Fruit fly (Drosophila melanogaster) whole organism, embryonic: ENCODE data around the gene Trl.
A peak's percentile ranks its signal among the peaks of the same experiment; 100 is the strongest.

Experiments used
- Bdp1 ChIP-seq: fragments of 200-800 bp; sonication (Bioruptor generic); optimal IDR thresholded peaks from 3 replicates; lab custom pipeline; 2016; ENCODE audit warnings: missing biosample characterization, missing genetic modification characterization
- Blimp-1 ChIP-seq: fragments of 200-800 bp; sonication (Bioruptor generic); optimal IDR thresholded peaks from 3 replicates; lab custom pipeline; 2018; ENCODE audit warnings: missing biosample characterization, missing genetic modification characterization, mild to moderate bottlenecking, moderate library complexity, missing genetic modification reagents
- CG10979 ChIP-seq: fragments of 200-800 bp; sonication (Bioruptor generic); optimal IDR thresholded peaks from 2 replicates; lab custom pipeline; 2018; ENCODE audit warnings: missing biosample characterization, mild to moderate bottlenecking, missing genetic modification characterization, moderate library complexity
- CG11504 ChIP-seq: fragments of 200-800 bp; sonication (Bioruptor generic); optimal IDR thresholded peaks from 3 replicates; lab custom pipeline; 2019; ENCODE audit warnings: missing biosample characterization, mild to moderate bottlenecking, missing genetic modification characterization, moderate library complexity
- CG12104 ChIP-seq: fragments of 200-800 bp; sonication (Bioruptor generic); optimal IDR thresholded peaks from 3 replicates; lab custom pipeline; 2016; ENCODE audit warnings: missing biosample characterization, missing genetic modification characterization
- CG14014 ChIP-seq: fragments of 200-800 bp; sonication (Bioruptor generic); IDR thresholded peaks from 2 replicates; pipeline ENCODE4 v1.3.6; 2022; ENCODE audit warnings: missing biosample characterization, missing genetic modification characterization
- CG15073 ChIP-seq: fragments of 200-800 bp; sonication (Bioruptor generic); optimal IDR thresholded peaks from 2 replicates; lab custom pipeline; 2016; ENCODE audit warnings: missing biosample characterization, missing genetic modification characterization
- CG15269 ChIP-seq: fragments of 200-800 bp; sonication (Bioruptor generic); optimal IDR thresholded peaks from 2 replicates; lab custom pipeline; 2018; ENCODE audit warnings: missing biosample characterization, mild to moderate bottlenecking, missing genetic modification characterization, moderate library complexity
- CG15514 ChIP-seq: fragments of 200-800 bp; sonication (Bioruptor generic); optimal IDR thresholded peaks from 3 replicates; lab custom pipeline; 2017; ENCODE audit warnings: missing biosample characterization, missing genetic modification characterization, mild to moderate bottlenecking, moderate library complexity, missing genetic modification reagents
- CG18599 ChIP-seq: fragments of 200-800 bp; sonication (Bioruptor generic); optimal IDR thresholded peaks from 3 replicates; lab custom pipeline; 2017; ENCODE audit warnings: missing biosample characterization, missing genetic modification characterization, mild to moderate bottlenecking, moderate library complexity, missing genetic modification reagents
- CG30403 ChIP-seq: fragments of 200-800 bp; sonication (Bioruptor generic); optimal IDR thresholded peaks from 3 replicates; lab custom pipeline; 2016; ENCODE audit warnings: missing biosample characterization, missing genetic modification characterization
- CG3163 ChIP-seq: fragments of 200-800 bp; sonication (Bioruptor generic); optimal IDR thresholded peaks from 3 replicates; lab custom pipeline; 2016; ENCODE audit warnings: missing biosample characterization, missing genetic modification characterization
- CG4328 ChIP-seq: fragments of 200-800 bp; sonication (Bioruptor generic); optimal IDR thresholded peaks from 3 replicates; lab custom pipeline; 2017; ENCODE audit warnings: missing biosample characterization, missing genetic modification reagents, missing genetic modification characterization
- CG4424 ChIP-seq: fragments of 200-800 bp; sonication (Bioruptor generic); optimal IDR thresholded peaks from 3 replicates; lab custom pipeline; 2016; ENCODE audit warnings: missing biosample characterization, missing genetic modification characterization
- CG4707 ChIP-seq: fragments of 200-800 bp; sonication (Bioruptor generic); optimal IDR thresholded peaks from 2 replicates; lab custom pipeline; 2018; ENCODE audit warnings: missing biosample characterization, mild to moderate bottlenecking, missing genetic modification characterization, moderate library complexity
- CG4854 ChIP-seq: fragments of 200-800 bp; sonication (Bioruptor generic); optimal IDR thresholded peaks from 2 replicates; lab custom pipeline; 2016; ENCODE audit warnings: missing biosample characterization, missing genetic modification characterization, inconsistent platforms
- CG6254 ChIP-seq: fragments of 200-800 bp; sonication (Bioruptor generic); optimal IDR thresholded peaks from 3 replicates; lab custom pipeline; 2017; ENCODE audit warnings: mild to moderate bottlenecking, missing biosample characterization, missing genetic modification reagents, missing genetic modification characterization
- Dref ChIP-seq: fragments of 200-800 bp; sonication (Bioruptor generic); IDR thresholded peaks from 2 replicates; pipeline ENCODE4 v1.3.6; 2022; ENCODE audit warnings: missing biosample characterization, missing genetic modification characterization
- Ets97D ChIP-seq: fragments of 200-800 bp; sonication (Bioruptor generic); optimal IDR thresholded peaks from 3 replicates; lab custom pipeline; 2016; ENCODE audit warnings: missing biosample characterization, missing genetic modification characterization
- HHEX ChIP-seq: fragments of 200-800 bp; sonication (Bioruptor generic); optimal IDR thresholded peaks from 3 replicates; lab custom pipeline; 2017; ENCODE audit warnings: missing biosample characterization, mild to moderate bottlenecking, missing genetic modification characterization, missing genetic modification reagents
- HmgD ChIP-seq: fragments of 200-800 bp; sonication (Bioruptor generic); optimal IDR thresholded peaks from 3 replicates; lab custom pipeline; 2016; ENCODE audit warnings: missing biosample characterization, missing genetic modification characterization
- MESR4 ChIP-seq: fragments of 200-800 bp; sonication (Bioruptor generic); optimal IDR thresholded peaks from 2 replicates; lab custom pipeline; 2018; ENCODE audit warnings: missing biosample characterization, mild to moderate bottlenecking, missing genetic modification characterization, moderate library complexity
- NC2α ChIP-seq: fragments of 200-800 bp; sonication (Bioruptor generic); optimal IDR thresholded peaks from 2 replicates; lab custom pipeline; 2016; ENCODE audit warnings: missing biosample characterization, missing genetic modification characterization
- Side ChIP-seq: fragments of 200-800 bp; sonication (Bioruptor generic); optimal IDR thresholded peaks from 2 replicates; lab custom pipeline; 2016; ENCODE audit warnings: missing biosample characterization, missing genetic modification characterization
- Six4 ChIP-seq: fragments of 200-800 bp; sonication (Bioruptor generic); optimal IDR thresholded peaks from 2 replicates; lab custom pipeline; 2016; ENCODE audit warnings: missing biosample characterization, missing genetic modification characterization
- Trl ChIP-seq, 3 experiments: fragments of >200 bp in 2 of 3; fragments of 200-800 bp in 1 of 3; sonication (Bioruptor generic) in 1 of 3; optimal IDR thresholded peaks; 2 replicates in 1 of 3; 3 replicates in 2 of 3; lab custom pipeline; 2016 to 2017; ENCODE audit warnings: missing biosample characterization in 1 of 3, missing genetic modification characterization in 1 of 3
- Xbp1 ChIP-seq: fragments of 200-800 bp; sonication (Bioruptor generic); optimal IDR thresholded peaks from 3 replicates; lab custom pipeline; 2016; ENCODE audit warnings: missing biosample characterization, mild to moderate bottlenecking, missing genetic modification characterization
- az2 ChIP-seq: fragments of 200-800 bp; sonication (Bioruptor generic); optimal IDR thresholded peaks from 3 replicates; lab custom pipeline; 2016; ENCODE audit warnings: missing biosample characterization, missing genetic modification characterization
- bcd ChIP-seq: fragments of 200-800 bp; sonication (Bioruptor generic); optimal IDR thresholded peaks from 2 replicates; lab custom pipeline; 2017; ENCODE audit warnings: missing biosample characterization, mild to moderate bottlenecking, missing genetic modification characterization
- dimm ChIP-seq: fragments of 200-800 bp; sonication (Bioruptor generic); IDR thresholded peaks from 2 replicates; pipeline ENCODE4 v1.3.6; 2022; ENCODE audit warnings: missing biosample characterization, missing genetic modification characterization
- dysf ChIP-seq: fragments of 200-800 bp; sonication (Bioruptor generic); IDR thresholded peaks from 3 replicates; pipeline ENCODE4 v1.3.6; 2022; ENCODE audit warnings: missing biosample characterization, missing genetic modification characterization
- ems ChIP-seq: fragments of 200-800 bp; sonication (Bioruptor generic); optimal IDR thresholded peaks from 3 replicates; lab custom pipeline; 2016; ENCODE audit warnings: missing biosample characterization, missing genetic modification characterization
- esg ChIP-seq: fragments of 200-800 bp; sonication (Bioruptor generic); conservative IDR thresholded peaks from 2 replicates; pipeline ENCODE4 v1.3.6; 2022; ENCODE audit warnings: missing biosample characterization, missing genetic modification characterization
- fd96Cb ChIP-seq: fragments of 200-800 bp; sonication (Bioruptor generic); optimal IDR thresholded peaks from 2 replicates; lab custom pipeline; 2018; ENCODE audit warnings: missing biosample characterization, mild to moderate bottlenecking, missing genetic modification characterization, moderate library complexity
- gcm ChIP-seq: fragments of 200-800 bp; sonication (Bioruptor generic); optimal IDR thresholded peaks from 2 replicates; lab custom pipeline; 2019; ENCODE audit warnings: missing biosample characterization, mild to moderate bottlenecking, missing genetic modification characterization, moderate library complexity
- gfzf ChIP-seq: fragments of 200-800 bp; sonication (Bioruptor generic); optimal IDR thresholded peaks from 2 replicates; lab custom pipeline; 2016; ENCODE audit warnings: missing biosample characterization, mild to moderate bottlenecking, missing genetic modification characterization, moderate library complexity
- kay ChIP-seq: fragments of 200-800 bp; sonication (Bioruptor generic); optimal IDR thresholded peaks from 2 replicates; lab custom pipeline; 2016; ENCODE audit warnings: missing biosample characterization, missing genetic modification characterization
- nerfin-1 ChIP-seq: fragments of 200-800 bp; sonication (Bioruptor generic); optimal IDR thresholded peaks from 3 replicates; lab custom pipeline; 2019; ENCODE audit warnings: missing biosample characterization, mild to moderate bottlenecking, missing genetic modification characterization, moderate library complexity
- nom ChIP-seq: fragments of 200-800 bp; sonication (Bioruptor generic); optimal IDR thresholded peaks from 2 replicates; lab custom pipeline; 2017; ENCODE audit warnings: missing biosample characterization, missing genetic modification characterization, mild to moderate bottlenecking, moderate library complexity, missing genetic modification reagents
- pnt ChIP-seq: fragments of 200-800 bp; sonication (Bioruptor generic); optimal IDR thresholded peaks from 3 replicates; lab custom pipeline; 2016; ENCODE audit warnings: missing biosample characterization, missing genetic modification characterization
- pzg ChIP-seq: fragments of 200-800 bp; sonication (Bioruptor generic); optimal IDR thresholded peaks from 3 replicates; lab custom pipeline; 2018; ENCODE audit warnings: missing biosample characterization, mild to moderate bottlenecking, missing genetic modification characterization, moderate library complexity
- sima ChIP-seq: fragments of 200-800 bp; sonication (Bioruptor generic); optimal IDR thresholded peaks from 2 replicates; lab custom pipeline; 2016; ENCODE audit warnings: missing biosample characterization, missing genetic modification characterization
- so ChIP-seq: fragments of 200-800 bp; sonication (Bioruptor generic); IDR thresholded peaks from 3 replicates; pipeline ENCODE4 v1.3.6; 2022; ENCODE audit warnings: missing biosample characterization, missing genetic modification characterization
- stwl ChIP-seq: fragments of 200-800 bp; sonication (Bioruptor generic); optimal IDR thresholded peaks from 3 replicates; lab custom pipeline; 2018; ENCODE audit warnings: missing biosample characterization, mild to moderate bottlenecking, missing genetic modification characterization, moderate library complexity
- twi ChIP-seq: fragments of 200-800 bp; optimal IDR thresholded peaks from 2 replicates; lab custom pipeline; 2019; ENCODE audit warnings: missing biosample characterization, mild to moderate bottlenecking, missing genetic modification characterization, moderate library complexity
- wek ChIP-seq: fragments of 200-800 bp; sonication (Bioruptor generic); optimal IDR thresholded peaks from 3 replicates; lab custom pipeline; 2018; ENCODE audit warnings: missing biosample characterization, mild to moderate bottlenecking, missing genetic modification characterization, moderate library complexity
- wor ChIP-seq: fragments of 200-800 bp; sonication (Bioruptor generic); IDR thresholded peaks from 2 replicates; pipeline ENCODE4 v1.3.6; 2022; ENCODE audit warnings: missing biosample characterization, missing genetic modification characterization
- z ChIP-seq: fragments of 200-800 bp; sonication (Bioruptor generic); IDR thresholded peaks from 3 replicates; pipeline ENCODE4 v1.3.6; 2022; ENCODE audit warnings: missing biosample characterization, missing genetic modification characterization

Trl gene

dm6 chr3L:14757464-14758384 lies 3.1 kb downstream of the Trl start, which contains the start of gene CG42507 (continued):
- TF ChIP-seq CG15073 (GFP tag; lab: Kevin White, UChicago) (no peak), CG4328 (GFP tag; lab: Kevin White, UChicago) (peak; percentile 60), CG14014 (GFP tag; lab: Robert Waterston, UW) (peak; percentile 54; the same call in 1 of the 2 replicates), CG10979 (tag; lab: Kevin White, UChicago) (no peak), stwl (tag; lab: Kevin White, UChicago) (no peak), HmgD (GFP tag; lab: Kevin White, UChicago) (no peak), CG11504 (tag; lab: Kevin White, UChicago) (peak; percentile 4), esg (GFP tag; lab: Robert Waterston, UW) (no peak), Xbp1 (GFP tag; lab: Kevin White, UChicago) (no peak), pnt (peak; percentile 13), Ets97D (GFP tag; lab: Kevin White, UChicago) (no peak), gcm (peak; percentile 62), Bdp1 (no peak), pzg (peak; percentile 5), Trl (optimal IDR thresholded peaks at IDR 0.05; lab: Kevin White, UChicago) (peak; percentile 95 to 98), Trl (GFP tag; optimal IDR thresholded peaks at IDR 0.05; lab: Kevin White, UChicago) (peak; percentile 59), z (GFP tag; lab: Robert Waterston, UW) (peak; percentile 86), gfzf (GFP tag; lab: Kevin White, UChicago) (no peak), MESR4 (GFP tag; lab: Kevin White, UChicago) (peak; percentile 3), CG18599 (GFP tag; lab: Kevin White, UChicago) (peak; percentile 66), NC2α (GFP tag; lab: Kevin White, UChicago) (no peak), HHEX (peak; percentile 50), CG4424 (GFP tag; lab: Kevin White, UChicago) (no peak), fd96Cb (tag; lab: Kevin White, UChicago) (no peak), Blimp-1 (GFP tag; lab: Kevin White, UChicago) (peak; percentile 13), Six4 (GFP tag; lab: Kevin White, UChicago) (no peak), az2 (GFP tag; lab: Kevin White, UChicago) (no peak), Dref (GFP tag; lab: Robert Waterston, UW) (no peak), CG4854 (no peak), CG15269 (tag; lab: Kevin White, UChicago) (peak; percentile 30), CG4707 (GFP tag; lab: Kevin White, UChicago) (peak; percentile 46), wek (GFP tag; lab: Kevin White, UChicago) (peak; percentile 55), CG3163 (peak; percentile 91), kay (GFP tag; lab: Kevin White, UChicago) (no peak), nom (peak; percentile 65), so (GFP tag; lab: Robert Waterston, UW) (no peak; the same call in 1 of the 3 replicates), sima (no peak), nerfin-1 (tag; lab: Kevin White, UChicago) (no peak), bcd (GFP tag; lab: Kevin White, UChicago) (peak; percentile 22), Side (no peak), dimm (GFP tag; lab: Robert Waterston, UW) (no peak), CG30403 (GFP tag; lab: Kevin White, UChicago) (no peak), CG15514 (GFP tag; lab: Kevin White, UChicago) (peak; percentile 17), dysf (GFP tag; lab: Robert Waterston, UW) (no peak), CG6254 (peak; percentile 45), ems (GFP tag; lab: Kevin White, UChicago) (peak; percentile 46), CG12104 (GFP tag; lab: Kevin White, UChicago) (no peak), wor (GFP tag; lab: Robert Waterston, UW) (no peak), twi (peak; percentile 91)
